Worm (Caenorhabditis elegans) whole organism, young adult: ENCODE measurements around the gene sdz-26.

Source experiments
- B0336.3 ChIP-seq: fragments of 200-800 bp; sonication (Bioruptor generic); IDR thresholded peaks from 2 replicates; pipeline ENCODE4 v1.3.6; 2022; ENCODE audit warnings: missing genetic modification characterization, missing compliant biosample characterization
- Y95B8A.8 ChIP-seq: fragments of 200-800 bp; sonication (Bioruptor generic); IDR thresholded peaks from 2 replicates; pipeline ENCODE4 v1.3.6; 2022; ENCODE audit warnings: missing genetic modification reagents, missing genetic modification characterization, missing compliant biosample characterization
- snpc-1.3 ChIP-seq: sonication (generic microtip); optimal IDR thresholded peaks from 2 replicates; lab custom pipeline; 2017; ENCODE audit warnings: missing genetic modification characterization, mild to moderate bottlenecking, missing compliant biosample characterization, antibody characterized with exemption, moderate library complexity, missing genotype, missing genetic modification reagents; ENCODE audit not compliant: insufficient read depth
- ztf-18 ChIP-seq: sonication (generic microtip); optimal IDR thresholded peaks from 2 replicates; lab custom pipeline; 2016; ENCODE audit warnings: missing genotype, mild to moderate bottlenecking, missing genetic modification characterization, missing compliant biosample characterization
- ztf-25 ChIP-seq: fragments of 200-800 bp; sonication (Bioruptor generic); IDR thresholded peaks from 2 replicates; pipeline ENCODE4 v1.3.6; 2022; ENCODE audit warnings: missing genetic modification reagents, missing genetic modification characterization, missing compliant biosample characterization

DNA sequence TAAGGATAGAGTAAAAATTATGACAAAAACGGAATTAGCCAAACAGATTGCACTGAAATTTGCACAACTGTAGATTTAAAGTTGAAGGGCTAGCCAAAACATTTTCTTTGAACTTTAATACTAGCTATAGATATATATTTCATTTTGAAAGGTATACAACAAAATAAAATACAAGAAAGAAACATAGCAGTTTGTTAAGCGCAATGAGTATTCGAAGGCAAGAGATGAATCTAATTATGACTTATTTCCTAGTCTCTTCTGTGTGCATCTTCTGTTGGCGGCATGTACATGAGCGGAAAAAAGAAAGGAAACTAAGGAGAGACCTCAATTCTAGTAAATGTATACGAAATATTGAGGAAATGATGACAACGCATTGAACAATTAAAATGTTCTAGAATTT is 50.5 kb downstream of the sdz-26 start:
- TF ChIP-seq B0336.3 (GFP tag; lab: Robert Waterston, UW) (no peak), snpc-1.3 (tag; lab: Kevin White, UChicago) (no peak), ztf-25 (GFP tag; lab: Robert Waterston, UW) (no peak), Y95B8A.8 (no peak), ztf-18 (no peak)
